Fruit fly (Drosophila melanogaster) whole organism, embryonic: ENCODE data around the gene CG11617.

Source experiments
- Abd-B ChIP-seq: fragments of 200-800 bp; sonication (Bioruptor generic); optimal IDR thresholded peaks from 2 replicates; lab custom pipeline; 2018; ENCODE audit warnings: missing biosample characterization, mild to moderate bottlenecking, missing genetic modification characterization, moderate library complexity
- Antp ChIP-seq: fragments of 200-800 bp; sonication (Bioruptor generic); optimal IDR thresholded peaks from 3 replicates; lab custom pipeline; 2016; ENCODE audit warnings: missing biosample characterization, missing genetic modification characterization
- CG12236 ChIP-seq: fragments of 200-800 bp; sonication (Bioruptor generic); optimal IDR thresholded peaks from 2 replicates; lab custom pipeline; 2016; ENCODE audit warnings: missing biosample characterization, missing genetic modification characterization
- CG12299 ChIP-seq: fragments of 200-800 bp; sonication (Bioruptor generic); optimal IDR thresholded peaks from 2 replicates; lab custom pipeline; 2018; ENCODE audit warnings: missing biosample characterization, mild to moderate bottlenecking, missing genetic modification characterization
- CG16863 ChIP-seq: fragments of 200-800 bp; sonication (Bioruptor generic); optimal IDR thresholded peaks from 3 replicates; lab custom pipeline; 2016; ENCODE audit warnings: missing biosample characterization, missing genetic modification characterization
- CG3281 ChIP-seq: fragments of 200-800 bp; sonication (Bioruptor generic); optimal IDR thresholded peaks from 3 replicates; lab custom pipeline; 2017; ENCODE audit warnings: missing biosample characterization, mild to moderate bottlenecking, missing genetic modification characterization
- CG34422 ChIP-seq: fragments of 200-800 bp; sonication (Bioruptor generic); IDR thresholded peaks from 3 replicates; pipeline ENCODE4 v1.3.6; 2022; ENCODE audit warnings: missing biosample characterization, missing genetic modification characterization
- CG3995 ChIP-seq: fragments of 200-800 bp; sonication (Bioruptor generic); optimal IDR thresholded peaks from 3 replicates; lab custom pipeline; 2016; ENCODE audit warnings: missing biosample characterization, missing genetic modification characterization
- CG42726 ChIP-seq: fragments of 200-800 bp; sonication (Bioruptor generic); IDR thresholded peaks from 2 replicates; pipeline ENCODE4 v1.3.6; 2022; ENCODE audit warnings: missing biosample characterization, missing genetic modification characterization; ENCODE audit not compliant: partially characterized antibody
- CG4617 ChIP-seq: fragments of 200-800 bp; sonication (Bioruptor generic); optimal IDR thresholded peaks from 3 replicates; lab custom pipeline; 2016; ENCODE audit warnings: missing biosample characterization, missing genetic modification characterization, borderline replicate concordance
- CG6683 ChIP-seq: fragments of 200-800 bp; sonication (Bioruptor generic); optimal IDR thresholded peaks from 2 replicates; lab custom pipeline; 2017; ENCODE audit warnings: missing biosample characterization, mild to moderate bottlenecking, missing genetic modification characterization, missing genetic modification reagents
- CG6765 ChIP-seq: fragments of 200-800 bp; sonication (Bioruptor generic); optimal IDR thresholded peaks from 3 replicates; lab custom pipeline; 2017; ENCODE audit warnings: missing biosample characterization, mild to moderate bottlenecking, missing genetic modification characterization
- CG7928 ChIP-seq: fragments of 200-800 bp; sonication (Bioruptor generic); optimal IDR thresholded peaks from 2 replicates; lab custom pipeline; 2017; ENCODE audit warnings: missing biosample characterization, mild to moderate bottlenecking, missing genetic modification characterization
- CG8089 ChIP-seq: fragments of 200-800 bp; sonication (Bioruptor generic); optimal IDR thresholded peaks from 3 replicates; lab custom pipeline; 2016; ENCODE audit warnings: missing biosample characterization, missing genetic modification characterization
- CG9876 ChIP-seq: fragments of 200-800 bp; sonication (Bioruptor generic); optimal IDR thresholded peaks from 2 replicates; lab custom pipeline; 2016; ENCODE audit warnings: missing biosample characterization, missing genetic modification characterization
- D ChIP-seq, 2 experiments: fragments of 200-800 bp in 1 of 2; fragments of >200 bp in 1 of 2; sonication (Bioruptor generic) in 1 of 2; optimal IDR thresholded peaks; 2 replicates in 1 of 2; 3 replicates in 1 of 2; lab custom pipeline; 2017; ENCODE audit warnings: mild to moderate bottlenecking in 1 of 2, missing biosample characterization in 1 of 2, missing genetic modification characterization in 1 of 2, missing genetic modification reagents in 1 of 2
- Dbx ChIP-seq: fragments of 200-800 bp; sonication (Bioruptor generic); IDR thresholded peaks from 3 replicates; pipeline ENCODE4 v1.3.6; 2022; ENCODE audit warnings: missing biosample characterization, missing genetic modification characterization
- Dip3 ChIP-seq: fragments of 200-800 bp; sonication (Bioruptor generic); optimal IDR thresholded peaks from 3 replicates; lab custom pipeline; 2016; ENCODE audit warnings: missing biosample characterization, missing genetic modification characterization
- Doc3 ChIP-seq: fragments of 200-800 bp; sonication (Bioruptor generic); IDR thresholded peaks from 3 replicates; pipeline ENCODE4 v1.3.6; 2022; ENCODE audit warnings: missing biosample characterization, missing genetic modification characterization; ENCODE audit not compliant: partially characterized antibody
- E2f2 ChIP-seq: fragments of 200-800 bp; sonication (Bioruptor generic); IDR thresholded peaks from 2 replicates; pipeline ENCODE4 v1.3.6; 2022; ENCODE audit warnings: missing biosample characterization, missing genetic modification characterization
- HmgZ ChIP-seq: fragments of 200-800 bp; sonication (Bioruptor generic); optimal IDR thresholded peaks from 2 replicates; lab custom pipeline; 2018; ENCODE audit warnings: missing biosample characterization, mild to moderate bottlenecking, missing genetic modification characterization
- Hmr ChIP-seq: fragments of 200-800 bp; sonication (Bioruptor generic); optimal IDR thresholded peaks from 3 replicates; lab custom pipeline; 2017; ENCODE audit warnings: mild to moderate bottlenecking, missing biosample characterization, missing genetic modification reagents, missing genetic modification characterization
- Mes4 ChIP-seq: fragments of 200-800 bp; sonication (Bioruptor generic); optimal IDR thresholded peaks from 2 replicates; lab custom pipeline; 2016; ENCODE audit warnings: missing biosample characterization, missing genetic modification characterization
- NC2α ChIP-seq: fragments of 200-800 bp; sonication (Bioruptor generic); optimal IDR thresholded peaks from 2 replicates; lab custom pipeline; 2016; ENCODE audit warnings: missing biosample characterization, missing genetic modification characterization
- Nf-YC ChIP-seq: fragments of 200-800 bp; optimal IDR thresholded peaks from 3 replicates; lab custom pipeline; 2019; ENCODE audit warnings: missing biosample characterization, mild to moderate bottlenecking, missing genetic modification characterization, moderate library complexity
- Optix ChIP-seq: fragments of 200-800 bp; sonication (Bioruptor generic); IDR thresholded peaks from 3 replicates; pipeline ENCODE4 v1.3.6; 2022; ENCODE audit warnings: missing biosample characterization, missing genetic modification characterization
- Rfx ChIP-seq: fragments of 200-800 bp; sonication (Bioruptor generic); IDR thresholded peaks from 2 replicates; pipeline ENCODE4 v1.3.6; 2022; ENCODE audit warnings: missing biosample characterization, missing genetic modification characterization
- Ssrp ChIP-seq: fragments of 200-800 bp; sonication (Bioruptor generic); optimal IDR thresholded peaks from 2 replicates; lab custom pipeline; 2018; ENCODE audit warnings: missing biosample characterization, mild to moderate bottlenecking, missing genetic modification characterization, moderate library complexity
- Stat92E ChIP-seq, 3 experiments: fragments of >200 bp in 2 of 3; fragments of 200-800 bp in 1 of 3; sonication (Bioruptor generic) in 1 of 3; optimal IDR thresholded peaks; 2 replicates each; lab custom pipeline; 2017 to 2019; ENCODE audit warnings: missing biosample characterization in 3 of 3, missing genetic modification characterization in 3 of 3, mild to moderate bottlenecking in 1 of 3, moderate library complexity in 1 of 3
- ac ChIP-seq: fragments of 200-800 bp; sonication (Bioruptor generic); optimal IDR thresholded peaks from 3 replicates; lab custom pipeline; 2017; ENCODE audit warnings: missing biosample characterization, mild to moderate bottlenecking, missing genetic modification characterization
- ase ChIP-seq: fragments of 200-800 bp; sonication (Bioruptor generic); IDR thresholded peaks from 3 replicates; pipeline ENCODE4 v1.3.6; 2022; ENCODE audit warnings: missing biosample characterization, missing genetic modification characterization
- bsh ChIP-seq, 2 experiments: fragments of 200-800 bp; sonication (Bioruptor generic); optimal IDR thresholded peaks; 2 replicates each; lab custom pipeline; 2017 to 2018; ENCODE audit warnings: mild to moderate bottlenecking in 2 of 2, missing biosample characterization in 2 of 2, missing genetic modification characterization in 2 of 2, moderate library complexity in 1 of 2
- cad ChIP-seq: fragments of >200 bp; optimal IDR thresholded peaks from 2 replicates; lab custom pipeline; 2017; ENCODE audit warnings: missing biosample characterization, missing genetic modification characterization
- chinmo ChIP-seq: fragments of 200-800 bp; sonication (Bioruptor generic); IDR thresholded peaks from 4 replicates; pipeline ENCODE4 v1.3.6; 2022; ENCODE audit warnings: missing biosample characterization, missing genetic modification characterization; ENCODE audit not compliant: partially characterized antibody
- cwo ChIP-seq: fragments of 200-800 bp; sonication (Bioruptor generic); optimal IDR thresholded peaks from 3 replicates; lab custom pipeline; 2017; ENCODE audit warnings: missing biosample characterization, missing genetic modification characterization, mild to moderate bottlenecking, moderate library complexity, missing genetic modification reagents
- fd64A ChIP-seq: fragments of 200-800 bp; sonication (Bioruptor generic); optimal IDR thresholded peaks from 3 replicates; lab custom pipeline; 2018; ENCODE audit warnings: missing biosample characterization, mild to moderate bottlenecking, missing genetic modification characterization
- ftz-f1 ChIP-seq: fragments of 200-800 bp; sonication (Bioruptor generic); optimal IDR thresholded peaks from 2 replicates; lab custom pipeline; 2016; ENCODE audit warnings: missing biosample characterization, missing genetic modification characterization
- gce ChIP-seq: fragments of 200-800 bp; sonication (Bioruptor generic); IDR thresholded peaks from 3 replicates; pipeline ENCODE4 v1.3.6; 2022; ENCODE audit warnings: missing biosample characterization, missing genetic modification characterization
- hbn ChIP-seq: fragments of 200-800 bp; sonication (Bioruptor generic); IDR thresholded peaks from 2 replicates; pipeline ENCODE4 v1.3.6; 2022; ENCODE audit warnings: missing biosample characterization, missing genetic modification characterization; ENCODE audit not compliant: partially characterized antibody
- hkb ChIP-seq, 2 experiments: fragments of 200-800 bp in 1 of 2; fragments of >200 bp in 1 of 2; sonication (Bioruptor generic) in 1 of 2; IDR thresholded peaks in 1 of 2; optimal IDR thresholded peaks in 1 of 2; 2 replicates each; pipeline versions ENCODE4 v1.3.6 to Lab custom; 2017 to 2022; ENCODE audit warnings: missing biosample characterization in 1 of 2, missing genetic modification characterization in 1 of 2
- ken ChIP-seq: fragments of 200-800 bp; sonication (Bioruptor generic); IDR thresholded peaks from 3 replicates; pipeline ENCODE4 v1.3.6; 2022; ENCODE audit warnings: missing biosample characterization, missing genetic modification characterization
- knrl ChIP-seq: fragments of 200-800 bp; sonication (Bioruptor generic); IDR thresholded peaks from 3 replicates; pipeline ENCODE4 v1.3.6; 2022; ENCODE audit warnings: missing biosample characterization, missing genetic modification characterization; ENCODE audit not compliant: partially characterized antibody
- nom ChIP-seq: fragments of 200-800 bp; sonication (Bioruptor generic); optimal IDR thresholded peaks from 2 replicates; lab custom pipeline; 2017; ENCODE audit warnings: missing biosample characterization, missing genetic modification characterization, mild to moderate bottlenecking, moderate library complexity, missing genetic modification reagents
- pfk ChIP-seq: fragments of 200-800 bp; sonication (Bioruptor generic); optimal IDR thresholded peaks from 2 replicates; lab custom pipeline; 2018; ENCODE audit warnings: missing biosample characterization, mild to moderate bottlenecking, missing genetic modification characterization, moderate library complexity
- slou ChIP-seq: fragments of 200-800 bp; sonication (Bioruptor generic); optimal IDR thresholded peaks from 3 replicates; lab custom pipeline; 2016; ENCODE audit warnings: missing biosample characterization, missing genetic modification characterization
- stc ChIP-seq: fragments of 200-800 bp; sonication (Bioruptor generic); IDR thresholded peaks from 2 replicates; pipeline ENCODE4 v1.3.6; 2022; ENCODE audit warnings: missing biosample characterization, missing genetic modification characterization
- tio ChIP-seq: fragments of 200-800 bp; sonication (Bioruptor generic); optimal IDR thresholded peaks from 2 replicates; lab custom pipeline; 2017; ENCODE audit warnings: missing biosample characterization, missing genetic modification characterization, inconsistent platforms

The CG11617 gene

DNA sequence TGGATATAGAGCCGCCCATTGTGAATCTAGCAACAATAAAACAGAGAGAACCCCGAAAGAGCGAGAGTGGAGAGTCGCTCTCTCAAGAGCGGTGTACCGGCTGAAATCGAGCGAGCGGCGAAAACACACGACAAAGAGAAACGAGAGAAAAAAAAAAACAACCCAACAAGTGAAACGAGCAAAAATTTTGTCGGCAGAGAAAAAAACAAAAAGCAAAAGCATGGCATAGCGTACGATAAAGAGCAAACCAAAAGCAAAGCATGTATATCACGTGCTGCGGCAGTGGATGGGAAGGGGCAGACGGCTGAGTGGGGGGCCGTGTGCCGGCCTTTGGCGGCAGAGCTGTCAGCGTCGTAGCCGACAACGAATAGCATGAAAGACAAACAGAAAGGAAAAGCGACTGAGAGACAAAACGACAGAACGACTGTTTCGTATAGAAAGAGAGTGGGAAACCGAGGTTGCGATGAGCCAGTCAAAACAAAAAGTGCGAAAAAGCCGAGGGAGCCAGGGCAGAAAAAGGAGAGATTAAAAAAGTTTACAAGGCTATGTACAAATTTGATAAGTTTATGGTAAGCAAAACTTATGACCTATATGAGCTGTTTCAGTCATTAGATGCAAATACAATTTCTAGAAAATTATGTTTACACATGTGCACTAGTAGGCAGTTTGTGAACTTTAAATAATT, 39.7 kb upstream of the CG11617 start (continued):
- peak in 1 of 3 experiments; percentile 46 for TF ChIP-seq Stat92E (GFP tag; optimal IDR thresholded peaks at IDR 0.05; lab: Kevin White, UChicago)
- TF ChIP-seq cad (GFP tag; lab: Kevin White, UChicago) = peak; percentile 69
- no peak for TF ChIP-seq CG3281 (GFP tag; lab: Kevin White, UChicago)
- TF ChIP-seq CG4617 (GFP tag; lab: Kevin White, UChicago) = no peak
- TF ChIP-seq CG42726 (GFP tag; lab: Robert Waterston, UW) = no peak
- TF ChIP-seq E2f2 = no peak
- TF ChIP-seq CG6765 = no peak
- no peak for TF ChIP-seq Optix
- TF ChIP-seq bsh (GFP tag; optimal IDR thresholded peaks at IDR 0.05; lab: Kevin White, UChicago) = peak in 1 of 2 experiments; percentile 76
- TF ChIP-seq Dip3 (GFP tag; lab: Kevin White, UChicago) = no peak
- TF ChIP-seq ase = no peak
- TF ChIP-seq NC2α (GFP tag; lab: Kevin White, UChicago) = no peak
- 0 out of 2 replicates have a peak, but pooled peaks have one; percentile 10 for TF ChIP-seq stc (GFP tag; lab: Robert Waterston, UW)
- TF ChIP-seq CG9876 (GFP tag; lab: Kevin White, UChicago) = no peak
- TF ChIP-seq nom (GFP tag; lab: Kevin White, UChicago) = peak; percentile 94
- no peak for TF ChIP-seq CG8089 (GFP tag; lab: Kevin White, UChicago)
- no peak for TF ChIP-seq CG12299 (tag; lab: Kevin White, UChicago)
- TF ChIP-seq hbn (GFP tag; lab: Robert Waterston, UW) = peak; percentile 57; the same call in 1 of the 2 replicates
- TF ChIP-seq CG16863 (GFP tag; lab: Kevin White, UChicago) = no peak
- TF ChIP-seq slou (GFP tag; lab: Kevin White, UChicago) = no peak
- TF ChIP-seq cwo (GFP tag; lab: Kevin White, UChicago) = peak; percentile 100
- no peak for TF ChIP-seq D (optimal IDR thresholded peaks at IDR 0.05; lab: Kevin White, UChicago)
- TF ChIP-seq D (GFP tag; optimal IDR thresholded peaks at IDR 0.05; lab: Kevin White, UChicago) = no peak
- TF ChIP-seq Ssrp = no peak
- TF ChIP-seq CG12236 (GFP tag; lab: Kevin White, UChicago) = no peak
- peak; percentile 15 for TF ChIP-seq Nf-YC (tag; lab: Kevin White, UChicago)
- no peak for TF ChIP-seq hkb (optimal IDR thresholded peaks at IDR 0.05; lab: Kevin White, UChicago)
- TF ChIP-seq hkb (GFP tag; IDR thresholded peaks at IDR 0.05; lab: Robert Waterston, UW) = 0 out of 2 replicates have a peak, but pooled peaks have one; percentile 32
- no peak for TF ChIP-seq pfk (GFP tag; lab: Kevin White, UChicago)
- TF ChIP-seq HmgZ = peak; percentile 29
- TF ChIP-seq ac (GFP tag; lab: Kevin White, UChicago) = no peak
- no peak for TF ChIP-seq CG7928 (GFP tag; lab: Kevin White, UChicago)
- no peak for TF ChIP-seq ken (GFP tag; lab: Robert Waterston, UW)
- TF ChIP-seq CG6683 (GFP tag; lab: Kevin White, UChicago) = no peak
- TF ChIP-seq tio (GFP tag; lab: Kevin White, UChicago) = no peak
- TF ChIP-seq Hmr (GFP tag; lab: Kevin White, UChicago) = no peak
- TF ChIP-seq Mes4 (GFP tag; lab: Kevin White, UChicago) = no peak
- no peak for TF ChIP-seq fd64A (GFP tag; lab: Kevin White, UChicago)
- no peak for TF ChIP-seq knrl
- TF ChIP-seq Dbx (GFP tag; lab: Robert Waterston, UW) = no peak; the same call in 2 of the 3 replicates
- TF ChIP-seq ftz-f1 (GFP tag; lab: Kevin White, UChicago) = peak; percentile 67
- TF ChIP-seq Abd-B = no peak
- no peak for TF ChIP-seq Antp
- no peak for TF ChIP-seq Doc3
- peak; percentile 92; the same call in 2 of the 3 replicates for TF ChIP-seq CG34422
- TF ChIP-seq CG3995 = no peak
- TF ChIP-seq Rfx (GFP tag; lab: Robert Waterston, UW) = no peak
- TF ChIP-seq gce (GFP tag; lab: Robert Waterston, UW) = no peak
- TF ChIP-seq chinmo (GFP tag; lab: Robert Waterston, UW) = peak; percentile 91; the same call in 1 of the 4 replicates
